Worm (Caenorhabditis elegans) whole organism, L2 larva: Measurements from ENCODE around the gene phf-33.
A peak's percentile ranks its signal among the peaks of the same experiment; 100 is the strongest.

Source experiments
- C34F6.9 ChIP-seq: fragments of 150-350 bp; optimal IDR thresholded peaks from 2 replicates; lab custom pipeline; 2014; ENCODE audit warnings: missing biosample characterization, missing genetic modification characterization
- F13H6.1 ChIP-seq: sonication (generic microtip); optimal IDR thresholded peaks from 2 replicates; lab custom pipeline; 2016; ENCODE audit warnings: missing genetic modification characterization, missing compliant biosample characterization
- R02D3.7 ChIP-seq: fragments of 150-350 bp; optimal IDR thresholded peaks from 2 replicates; lab custom pipeline; 2014; ENCODE audit warnings: missing biosample characterization, missing genetic modification characterization
- Y55F3AM.14 ChIP-seq: fragments of 200-800 bp; sonication (Bioruptor generic); optimal IDR thresholded peaks from 2 replicates; lab custom pipeline; 2018; ENCODE audit warnings: mild to moderate bottlenecking, missing genetic modification characterization, missing compliant biosample characterization
- ZK546.5 ChIP-seq: sonication (generic microtip); optimal IDR thresholded peaks from 2 replicates; lab custom pipeline; 2017; ENCODE audit warnings: missing biosample characterization, missing genetic modification characterization
- aly-2 ChIP-seq: fragments of 150-350 bp; optimal IDR thresholded peaks from 2 replicates; lab custom pipeline; 2014; ENCODE audit warnings: missing biosample characterization, missing genetic modification characterization
- ama-1 ChIP-seq: fragments of 150-350 bp; optimal IDR thresholded peaks from 2 replicates; lab custom pipeline; 2018; ENCODE audit warnings: inconsistent platforms
- blmp-1 ChIP-seq: sonication (generic microtip); optimal IDR thresholded peaks from 2 replicates; lab custom pipeline; 2017; ENCODE audit warnings: missing genetic modification characterization, mild to moderate bottlenecking, missing compliant biosample characterization, antibody characterized with exemption, moderate library complexity; ENCODE audit not compliant: insufficient read depth
- ceh-16 ChIP-seq: fragments of 150-350 bp; optimal IDR thresholded peaks from 2 replicates; lab custom pipeline; 2014; ENCODE audit warnings: missing biosample characterization, missing genetic modification characterization
- ceh-82 ChIP-seq: fragments of 150-350 bp; optimal IDR thresholded peaks from 2 replicates; lab custom pipeline; 2014; ENCODE audit warnings: missing biosample characterization, missing genetic modification characterization
- crh-2 ChIP-seq: sonication (generic microtip); optimal IDR thresholded peaks from 2 replicates; lab custom pipeline; 2017; ENCODE audit warnings: missing biosample characterization, missing genetic modification characterization
- dmd-4 ChIP-seq: sonication (generic microtip); optimal IDR thresholded peaks from 2 replicates; lab custom pipeline; 2017; ENCODE audit warnings: missing biosample characterization, missing genetic modification characterization
- egl-27 ChIP-seq: sonication (generic microtip); optimal IDR thresholded peaks from 3 replicates; lab custom pipeline; 2017; ENCODE audit warnings: missing biosample characterization, missing genetic modification reagents, missing genetic modification characterization
- elt-1 ChIP-seq: fragments of 150-350 bp; optimal IDR thresholded peaks from 2 replicates; lab custom pipeline; 2014; ENCODE audit warnings: missing biosample characterization, missing genetic modification characterization
- elt-3 ChIP-seq: sonication (generic microtip); optimal IDR thresholded peaks from 2 replicates; lab custom pipeline; 2017; ENCODE audit warnings: missing biosample characterization, missing genetic modification characterization
- fos-1 ChIP-seq: fragments of 150-350 bp; optimal IDR thresholded peaks from 2 replicates; lab custom pipeline; 2014; ENCODE audit warnings: missing biosample characterization, missing genetic modification characterization
- gmeb-1 ChIP-seq: fragments of 150-350 bp; optimal IDR thresholded peaks from 2 replicates; lab custom pipeline; 2014; ENCODE audit warnings: missing biosample characterization, missing genetic modification characterization
- lin-11 ChIP-seq: fragments of 150-350 bp; sonication (generic microtip); optimal IDR thresholded peaks from 2 replicates; lab custom pipeline; 2014; ENCODE audit warnings: missing biosample characterization, missing genetic modification characterization, inconsistent platforms, mixed read lengths
- lin-39 ChIP-seq: fragments of 150-350 bp; optimal IDR thresholded peaks from 2 replicates; lab custom pipeline; 2014; ENCODE audit warnings: missing biosample characterization, missing genetic modification reagents, missing genetic modification characterization
- lsy-2 ChIP-seq, 2 experiments: fragments of 150-350 bp in 1 of 2; sonication (generic microtip) in 1 of 2; optimal IDR thresholded peaks; 2 replicates each; lab custom pipeline; 2014 to 2017; ENCODE audit warnings: missing biosample characterization in 2 of 2, missing genetic modification characterization in 2 of 2
- mab-5 ChIP-seq: fragments of 150-350 bp; optimal IDR thresholded peaks from 2 replicates; lab custom pipeline; 2014; ENCODE audit warnings: missing biosample characterization, missing genetic modification characterization
- mbf-1 ChIP-seq: sonication (generic microtip); optimal IDR thresholded peaks from 2 replicates; lab custom pipeline; 2017; ENCODE audit warnings: missing biosample characterization, missing genetic modification characterization
- mdl-1 ChIP-seq, 2 experiments: fragments of 150-350 bp in 1 of 2; sonication (generic microtip) in 1 of 2; optimal IDR thresholded peaks; 2 replicates each; lab custom pipeline; 2017; ENCODE audit warnings: missing biosample characterization in 2 of 2, missing genetic modification characterization in 2 of 2
- nhr-10 ChIP-seq: sonication (generic microtip); optimal IDR thresholded peaks from 2 replicates; lab custom pipeline; 2017; ENCODE audit warnings: missing biosample characterization, missing genetic modification characterization
- nhr-11 ChIP-seq: fragments of 150-350 bp; optimal IDR thresholded peaks from 2 replicates; lab custom pipeline; 2014; ENCODE audit warnings: missing biosample characterization, missing genetic modification characterization
- nhr-12 ChIP-seq: fragments of 150-350 bp; optimal IDR thresholded peaks from 2 replicates; lab custom pipeline; 2014; ENCODE audit warnings: missing biosample characterization, missing genetic modification characterization
- nhr-129 ChIP-seq: fragments of 150-350 bp; optimal IDR thresholded peaks from 2 replicates; lab custom pipeline; 2014; ENCODE audit warnings: missing biosample characterization, missing genetic modification characterization
- nhr-21 ChIP-seq: fragments of 150-350 bp; optimal IDR thresholded peaks from 2 replicates; lab custom pipeline; 2014; ENCODE audit warnings: missing biosample characterization, missing genetic modification characterization
- nhr-237 ChIP-seq: fragments of 150-350 bp; optimal IDR thresholded peaks from 2 replicates; lab custom pipeline; 2014; ENCODE audit warnings: missing biosample characterization, missing genetic modification characterization
- nhr-25 ChIP-seq: fragments of 150-350 bp; sonication (generic microtip); optimal IDR thresholded peaks from 3 replicates; lab custom pipeline; 2014; ENCODE audit warnings: missing biosample characterization, missing genetic modification characterization
- nhr-6 ChIP-seq: fragments of 150-350 bp; optimal IDR thresholded peaks from 2 replicates; lab custom pipeline; 2014; ENCODE audit warnings: missing biosample characterization, missing genetic modification characterization
- nhr-77 ChIP-seq: fragments of 150-350 bp; optimal IDR thresholded peaks from 2 replicates; lab custom pipeline; 2014; ENCODE audit warnings: missing biosample characterization, missing genetic modification characterization
- sem-4 ChIP-seq: fragments of 150-350 bp; optimal IDR thresholded peaks from 2 replicates; lab custom pipeline; 2014; ENCODE audit warnings: missing biosample characterization, missing genetic modification reagents, missing genetic modification characterization
- skn-1 ChIP-seq: sonication (generic microtip); optimal IDR thresholded peaks from 2 replicates; lab custom pipeline; 2017; ENCODE audit warnings: missing biosample characterization, missing genetic modification characterization
- sma-3 ChIP-seq: sonication (generic microtip); optimal IDR thresholded peaks from 2 replicates; lab custom pipeline; 2016; ENCODE audit warnings: missing genetic modification reagents, missing genetic modification characterization, missing compliant biosample characterization
- sma-9 ChIP-seq, 2 experiments: fragments of 150-350 bp in 1 of 2; sonication (generic microtip) in 1 of 2; optimal IDR thresholded peaks; 2 replicates each; lab custom pipeline; 2014 to 2016; ENCODE audit warnings: missing genetic modification characterization in 2 of 2, mild to moderate bottlenecking in 1 of 2, missing biosample characterization in 1 of 2, missing compliant biosample characterization in 1 of 2, missing genetic modification reagents in 1 of 2, moderate library complexity in 1 of 2
- snpc-4 ChIP-seq: fragments of 150-350 bp; optimal IDR thresholded peaks from 2 replicates; lab custom pipeline; 2014; ENCODE audit warnings: missing biosample characterization, missing genetic modification characterization
- unc-55 ChIP-seq: fragments of 150-350 bp; sonication (generic microtip); optimal IDR thresholded peaks from 3 replicates; lab custom pipeline; 2014; ENCODE audit warnings: missing biosample characterization, missing genetic modification reagents, missing genetic modification characterization
- unc-62 ChIP-seq: fragments of 150-350 bp; optimal IDR thresholded peaks from 2 replicates; lab custom pipeline; 2014; ENCODE audit warnings: missing biosample characterization, missing genetic modification reagents, missing genetic modification characterization
- zag-1 ChIP-seq: fragments of 150-350 bp; optimal IDR thresholded peaks from 2 replicates; lab custom pipeline; 2014; ENCODE audit warnings: missing biosample characterization, missing genetic modification characterization
- ztf-11 ChIP-seq: sonication (generic microtip); optimal IDR thresholded peaks from 2 replicates; lab custom pipeline; 2017; ENCODE audit warnings: missing biosample characterization, missing genetic modification characterization

phf-33 gene

DNA sequence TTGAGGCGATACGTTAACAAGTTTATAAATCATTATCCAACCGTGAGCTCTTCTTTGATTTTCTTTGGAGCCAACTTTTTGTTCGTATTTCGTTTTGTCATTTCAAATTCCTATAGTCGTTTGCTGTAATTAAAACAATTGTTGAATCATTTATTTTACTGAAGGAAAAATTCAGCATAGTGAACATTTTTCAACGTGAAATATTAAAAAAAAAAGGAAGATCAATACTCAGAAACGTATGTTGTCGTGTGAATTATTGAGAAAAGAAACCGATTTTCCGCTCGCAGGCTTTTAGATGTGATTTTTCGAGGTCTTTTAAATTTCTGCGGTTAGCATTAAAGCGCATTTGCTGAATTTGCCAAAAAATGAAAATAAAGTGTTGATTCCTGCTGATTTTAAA is at the start of gene phf-33:
Gene phf-33, minus strand, starts transcription at position 101 of the 400 bp plus-strand sequence.
- TF ChIP-seq nhr-77, result no peak

- peak; percentile 23 for TF ChIP-seq crh-2 (tag; lab: Kevin White, UChicago)
- TF ChIP-seq sma-3 (GFP tag; lab: Kevin White, UChicago), result peak; percentile 4
- TF ChIP-seq sma-9 (GFP tag; optimal IDR thresholded peaks at IDR 0.05; lab: Kevin White, UChicago), result peak; percentile 74
- TF ChIP-seq sma-9 (tag; optimal IDR thresholded peaks at IDR 0.05; lab: Kevin White, UChicago), result no peak
- peak; percentile 84 for TF ChIP-seq fos-1 (tag; lab: Kevin White, UChicago)
- TF ChIP-seq mdl-1 (tag; optimal IDR thresholded peaks at IDR 0.05; lab: Kevin White, UChicago), result no peak
- TF ChIP-seq nhr-21, result peak; percentile 43
- peak; percentile 39 for TF ChIP-seq nhr-25 (tag; lab: Kevin White, UChicago)
- TF ChIP-seq nhr-11 (tag; lab: Kevin White, UChicago), result no peak
- peak; percentile 19 for TF ChIP-seq F13H6.1 (tag; lab: Kevin White, UChicago)
Measured at ce11 chrX:13328034-13328433, 49.3 kb upstream of the phf-33 start, which contains the start of gene sir-2.2. Gene sir-2.2 (plus strand): TSS chrX:13328067.

DNA sequence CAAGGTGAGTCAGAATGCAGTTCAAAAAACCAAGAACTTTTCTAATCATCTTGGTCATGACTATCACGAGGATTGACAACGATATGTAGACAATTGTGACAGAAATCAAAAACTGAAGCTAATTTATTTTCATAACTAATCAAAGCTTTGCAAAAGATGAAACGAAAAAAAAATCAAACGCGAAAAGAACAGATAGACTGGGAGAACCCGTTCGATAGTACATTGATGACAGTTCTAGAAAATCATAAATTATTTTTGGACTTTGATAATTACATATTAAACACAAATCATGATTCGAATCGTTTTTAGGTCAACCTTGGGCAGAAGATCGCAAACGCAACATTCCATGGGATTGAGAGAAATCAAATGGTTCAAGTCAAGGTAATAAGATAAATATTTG is 46.3 kb upstream of the phf-33 start:
- no peak for TF ChIP-seq nhr-12 (tag; lab: Kevin White, UChicago)
- no peak for TF ChIP-seq skn-1 (tag; lab: Kevin White, UChicago)
- no peak for TF ChIP-seq ztf-11 (tag; lab: Kevin White, UChicago)
- no peak for TF ChIP-seq lin-39
- peak; percentile 42 for TF ChIP-seq sma-9 (GFP tag; optimal IDR thresholded peaks at IDR 0.05; lab: Kevin White, UChicago)
- no peak for TF ChIP-seq sma-9 (tag; optimal IDR thresholded peaks at IDR 0.05; lab: Kevin White, UChicago)
- no peak for TF ChIP-seq dmd-4 (tag; lab: Kevin White, UChicago)
- TF ChIP-seq unc-62, result no peak
- no peak for TF ChIP-seq nhr-129 (tag; lab: Kevin White, UChicago)
- no peak for TF ChIP-seq sem-4 (tag; lab: Kevin White, UChicago)
- TF ChIP-seq nhr-237 (tag; lab: Kevin White, UChicago), result no peak
- TF ChIP-seq nhr-10 (tag; lab: Kevin White, UChicago), result no peak
- TF ChIP-seq mdl-1 (tag; optimal IDR thresholded peaks at IDR 0.05; lab: Kevin White, UChicago), result no peak
- TF ChIP-seq aly-2 (tag; lab: Kevin White, UChicago), result no peak
- TF ChIP-seq gmeb-1 (tag; lab: Kevin White, UChicago), result no peak
- TF ChIP-seq sma-3 (GFP tag; lab: Kevin White, UChicago), result peak; percentile 67
- peak; percentile 58 for TF ChIP-seq fos-1 (tag; lab: Kevin White, UChicago)
- TF ChIP-seq nhr-25 (tag; lab: Kevin White, UChicago), result peak; percentile 81
- peak; percentile 28 for TF ChIP-seq mab-5 (tag; lab: Kevin White, UChicago)
- TF ChIP-seq egl-27 (tag; lab: Kevin White, UChicago), result no peak
- TF ChIP-seq R02D3.7 (tag; lab: Kevin White, UChicago), result no peak
- TF ChIP-seq lsy-2 (tag; optimal IDR thresholded peaks at IDR 0.05; lab: Kevin White, UChicago), result peak in 1 of 2 experiments; percentile 14
- no peak for TF ChIP-seq ceh-16 (tag; lab: Kevin White, UChicago)
- no peak for TF ChIP-seq unc-55 (GFP tag; lab: Kevin White, UChicago)
- TF ChIP-seq ama-1 (lab: Kevin White, UChicago), result no peak
- TF ChIP-seq elt-3 (tag; lab: Kevin White, UChicago), result no peak
- no peak for TF ChIP-seq elt-1 (tag; lab: Kevin White, UChicago)
- no peak for TF ChIP-seq lin-11 (tag; lab: Kevin White, UChicago)
- peak; percentile 70 for TF ChIP-seq nhr-21
- no peak for TF ChIP-seq ZK546.5
- TF ChIP-seq zag-1 (tag; lab: Kevin White, UChicago), result no peak
- no peak for TF ChIP-seq snpc-4 (tag; lab: Kevin White, UChicago)
- TF ChIP-seq blmp-1 (tag; lab: Kevin White, UChicago), result peak; percentile 67
- TF ChIP-seq nhr-11 (tag; lab: Kevin White, UChicago), result no peak
- no peak for TF ChIP-seq nhr-6 (tag; lab: Kevin White, UChicago)
- no peak for TF ChIP-seq ceh-82 (tag; lab: Kevin White, UChicago)
- TF ChIP-seq mbf-1 (tag; lab: Kevin White, UChicago), result no peak
- no peak for TF ChIP-seq Y55F3AM.14 (GFP tag; lab: Kevin White, UChicago)
- TF ChIP-seq C34F6.9 (tag; lab: Kevin White, UChicago), result no peak
